Fruit fly (Drosophila melanogaster): Measurements from ENCODE around the gene CG2519.

Gene CG2519

dm6 chr3R:5591398-5591853 lies 43.9 kb upstream of the CG2519 start, which contains the start of the genes noi and Vha26 (continued):
- TF ChIP-seq CG4424 (GFP tag; optimal IDR thresholded peaks at IDR 0.05) (peak; percentile 3), CG18599 (GFP tag; optimal IDR thresholded peaks at IDR 0.05) (no peak), Dip3 (GFP tag; optimal IDR thresholded peaks at IDR 0.05) (peak; percentile 29), CG17186 (GFP tag; optimal IDR thresholded peaks at IDR 0.05) (peak; percentile 78), Doc2 (GFP tag; IDR thresholded peaks at IDR 0.05) (no peak), CG4360 (GFP tag; IDR thresholded peaks at IDR 0.05) (no peak), BtbVII (GFP tag; optimal IDR thresholded peaks at IDR 0.05) (no peak), trem (tag; optimal IDR thresholded peaks at IDR 0.05) (peak; percentile 91), da (GFP tag; optimal IDR thresholded peaks at IDR 0.05) (peak; percentile 8), Xrp1 (GFP tag; IDR thresholded peaks at IDR 0.05) (peak; percentile 10; the same call in 1 of the 2 replicates), Jarid2 (GFP tag; optimal IDR thresholded peaks at IDR 0.05) (no peak), CG10267 (tag; optimal IDR thresholded peaks at IDR 0.05) (peak; percentile 72), CG8290 (GFP tag; optimal IDR thresholded peaks at IDR 0.05) (peak; percentile 54), CG8290 (tag; optimal IDR thresholded peaks at IDR 0.05) (peak in 1 of 2 experiments; percentile 28), zf30C (GFP tag; optimal IDR thresholded peaks at IDR 0.05) (peak; percentile 54), CG12659 (GFP tag; optimal IDR thresholded peaks at IDR 0.05) (peak; percentile 81), CG10543 (GFP tag; optimal IDR thresholded peaks at IDR 0.05) (peak; percentile 44), Sry-δ (GFP tag; optimal IDR thresholded peaks at IDR 0.05) (peak; percentile 74), Dp (GFP tag; optimal IDR thresholded peaks at IDR 0.05) (peak; percentile 32), CG17361 (GFP tag; IDR thresholded peaks at IDR 0.05) (peak; percentile 74; the same call in 2 of the 3 replicates), Sry-β (GFP tag; optimal IDR thresholded peaks at IDR 0.05) (peak; percentile 18), CG12155 (GFP tag; optimal IDR thresholded peaks at IDR 0.05) (peak; percentile 42), CG15073 (GFP tag; optimal IDR thresholded peaks at IDR 0.05) (no peak), CG3995 (GFP tag; optimal IDR thresholded peaks at IDR 0.05) (peak; percentile 85), twi (tag; optimal IDR thresholded peaks at IDR 0.05) (peak; percentile 45), Sin3A (optimal IDR thresholded peaks at IDR 0.05) (peak; percentile 65), row (GFP tag; IDR thresholded peaks at IDR 0.05) (peak; percentile 91), CG7357 (GFP tag; IDR thresholded peaks at IDR 0.05) (peak; percentile 98), Hr51 (GFP tag; optimal IDR thresholded peaks at IDR 0.05) (peak in 1 of 2 experiments; percentile 48), YL-1 (GFP tag; optimal IDR thresholded peaks at IDR 0.05) (peak; percentile 45), mam (GFP tag; optimal IDR thresholded peaks at IDR 0.05) (peak; percentile 65), pzg (GFP tag; optimal IDR thresholded peaks at IDR 0.05) (peak; percentile 90), phol (tag; optimal IDR thresholded peaks at IDR 0.05) (peak; percentile 76), Med (GFP tag) (peak; percentile 91), sug (tag; optimal IDR thresholded peaks at IDR 0.05) (peak; percentile 63), CG10321 (GFP tag; IDR thresholded peaks at IDR 0.05) (no peak), Tbp (GFP tag; optimal IDR thresholded peaks at IDR 0.05) (no peak), CTCF (GFP tag; optimal IDR thresholded peaks at IDR 0.05) (peak; percentile 7), CG32532 (GFP tag; IDR thresholded peaks at IDR 0.05) (peak; percentile 64; the same call in 1 of the 2 replicates), CG12219 (GFP tag; optimal IDR thresholded peaks at IDR 0.05) (no peak), nerfin-1 (tag; optimal IDR thresholded peaks at IDR 0.05) (peak; percentile 15), dmrt11E (tag; optimal IDR thresholded peaks at IDR 0.05) (peak; percentile 46), zen2 (GFP tag; IDR thresholded peaks at IDR 0.05; ENCODE audit: partially characterized antibody) (no peak), Poxn (GFP tag; IDR thresholded peaks at IDR 0.05) (no peak), pho (GFP tag; optimal IDR thresholded peaks at IDR 0.05) (peak; percentile 26), shn (GFP tag; optimal IDR thresholded peaks at IDR 0.05) (peak; percentile 20), CG43689 (GFP tag; IDR thresholded peaks at IDR 0.05) (no peak), cg (GFP tag; optimal IDR thresholded peaks at IDR 0.05) (peak; percentile 56), CG11560 (tag; IDR thresholded peaks at IDR 0.05) (peak; percentile 40; the same call in 2 of the 3 replicates), Hr39 (optimal IDR thresholded peaks at IDR 0.05) (no peak), Adf1 (GFP tag; IDR thresholded peaks at IDR 0.05) (0 out of 2 replicates have a peak, but pooled peaks have one; percentile 24), fd96Cb (tag; optimal IDR thresholded peaks at IDR 0.05) (peak; percentile 18)

Measured in whole organism, embryonic.